Worm (Caenorhabditis elegans): Measurements from ENCODE around the gene F09G8.7.
A peak's percentile ranks its signal among the peaks of the same experiment; 100 is the strongest.

DNA sequence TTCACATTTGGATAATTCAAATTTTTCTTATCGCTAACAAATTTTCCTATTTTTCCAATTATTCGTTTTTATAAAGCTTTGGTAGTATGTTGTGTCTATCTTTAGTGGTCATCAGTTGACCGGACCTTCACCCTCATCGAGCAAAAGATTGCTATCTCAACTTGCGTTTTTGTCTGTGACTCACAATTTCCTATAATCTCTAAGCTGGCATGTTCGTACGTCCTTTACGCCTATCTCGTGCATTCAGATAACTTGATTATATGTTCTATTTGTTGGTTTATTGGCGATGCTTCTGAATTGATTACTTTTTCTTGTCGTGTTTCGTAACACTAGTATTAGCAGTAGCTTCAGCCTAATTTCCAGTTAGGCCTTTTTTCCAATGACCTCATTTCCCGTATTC lies 11.4 kb upstream of the F09G8.7 start:
- TF ChIP-seq nhr-237 (tag; optimal IDR thresholded peaks at IDR 0.05) (no peak), mep-1 (tag; optimal IDR thresholded peaks at IDR 0.05) (no peak), ces-1 (GFP tag; optimal IDR thresholded peaks at IDR 0.05) (peak; percentile 74), blmp-1 (tag; optimal IDR thresholded peaks at IDR 0.05) (no peak), snpc-4 (tag; optimal IDR thresholded peaks at IDR 0.05) (no peak)

All from whole organism, mixed stage, embryonic.